Fruit fly (Drosophila melanogaster) whole organism, pupa: ENCODE measurements around the gene Gyc89Da.

Source experiments
- CG10348 ChIP-seq: fragments of 200-800 bp; sonication (Bioruptor generic); IDR thresholded peaks from 2 replicates; pipeline ENCODE4 v1.3.6; 2022; ENCODE audit warnings: missing biosample characterization, missing genetic modification characterization
- CG12605 ChIP-seq: fragments of 200-800 bp; sonication (Bioruptor generic); IDR thresholded peaks from 2 replicates; pipeline ENCODE4 v1.3.6; 2022; ENCODE audit warnings: missing biosample characterization, missing genetic modification characterization
- CG13204 ChIP-seq: fragments of 200-800 bp; sonication (Bioruptor generic); optimal IDR thresholded peaks from 2 replicates; lab custom pipeline; 2018; ENCODE audit warnings: missing biosample characterization, mild to moderate bottlenecking, missing genetic modification characterization, moderate library complexity
- CG14655 ChIP-seq: fragments of 200-800 bp; sonication (Bioruptor generic); optimal IDR thresholded peaks from 3 replicates; lab custom pipeline; 2017; ENCODE audit warnings: mild to moderate bottlenecking, missing biosample characterization, missing genetic modification reagents, missing genetic modification characterization
- CG15710 ChIP-seq: fragments of 200-800 bp; sonication (Bioruptor generic); optimal IDR thresholded peaks from 2 replicates; lab custom pipeline; 2018; ENCODE audit warnings: missing biosample characterization, mild to moderate bottlenecking, missing genetic modification characterization, moderate library complexity
- CG17806 ChIP-seq: fragments of 200-800 bp; sonication (Bioruptor generic); optimal IDR thresholded peaks from 2 replicates; lab custom pipeline; 2018; ENCODE audit warnings: missing biosample characterization, mild to moderate bottlenecking, missing genetic modification characterization, moderate library complexity
- CG32121 ChIP-seq: fragments of 200-800 bp; sonication (Bioruptor generic); IDR thresholded peaks from 2 replicates; pipeline ENCODE4 v1.3.6; 2022; ENCODE audit warnings: missing biosample characterization, missing genetic modification characterization
- CG34367 ChIP-seq: fragments of 200-800 bp; sonication (Bioruptor generic); optimal IDR thresholded peaks from 2 replicates; lab custom pipeline; 2018; ENCODE audit warnings: missing biosample characterization, mild to moderate bottlenecking, missing genetic modification characterization
- CG4496 ChIP-seq: fragments of 200-800 bp; sonication (Bioruptor generic); IDR thresholded peaks from 3 replicates; pipeline ENCODE4 v1.3.6; 2022; ENCODE audit warnings: missing biosample characterization, missing genetic modification characterization
- CG8301 ChIP-seq: fragments of 200-800 bp; sonication (Bioruptor generic); optimal IDR thresholded peaks from 2 replicates; lab custom pipeline; 2018; ENCODE audit warnings: missing biosample characterization, mild to moderate bottlenecking, missing genetic modification characterization
- D1 ChIP-seq: fragments of 200-800 bp; sonication (Bioruptor generic); optimal IDR thresholded peaks from 2 replicates; lab custom pipeline; 2018; ENCODE audit warnings: missing biosample characterization, mild to moderate bottlenecking, missing genetic modification characterization, moderate library complexity
- EcR ChIP-seq: fragments of 200-800 bp; sonication (Bioruptor generic); optimal IDR thresholded peaks from 3 replicates; lab custom pipeline; 2019; ENCODE audit warnings: missing biosample characterization, missing genetic modification characterization, mild to moderate bottlenecking, moderate library complexity, missing genetic modification reagents
- Ets98B ChIP-seq: fragments of 200-800 bp; sonication (Bioruptor generic); IDR thresholded peaks from 2 replicates; pipeline ENCODE4 v1.3.6; 2022; ENCODE audit warnings: missing biosample characterization, missing genetic modification characterization
- fd96Ca ChIP-seq: fragments of 200-800 bp; sonication (Bioruptor generic); IDR thresholded peaks from 3 replicates; pipeline ENCODE4 v1.3.6; 2022; ENCODE audit warnings: missing biosample characterization, missing genetic modification characterization

DNA sequence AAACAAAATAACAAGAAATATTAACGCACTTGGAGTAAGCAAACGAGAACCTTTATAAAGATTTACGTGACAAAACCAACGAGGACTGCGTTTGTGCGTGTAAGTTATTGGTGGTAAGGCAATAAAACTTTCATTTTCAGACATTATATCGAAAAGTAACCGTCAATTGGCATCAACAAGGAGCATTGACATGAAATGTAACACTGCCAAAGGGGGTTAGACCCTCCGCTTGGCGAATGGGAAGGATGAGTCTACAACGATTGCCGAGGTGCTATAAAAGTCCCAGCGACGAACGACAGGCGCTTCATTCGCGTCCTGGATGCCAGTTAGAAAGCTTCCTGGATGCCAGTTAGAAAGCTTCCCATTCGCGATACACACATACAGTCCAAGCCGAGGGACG, at the start of gene Gyc89Da:
- TF ChIP-seq CG4496 (GFP tag; lab: Robert Waterston, UW) (no peak), EcR (GFP tag; lab: Kevin White, UChicago) (no peak), CG12605 (GFP tag; lab: Robert Waterston, UW) (no peak), CG32121 (GFP tag; lab: Robert Waterston, UW) (no peak), CG17806 (tag; lab: Kevin White, UChicago) (no peak), CG13204 (GFP tag; lab: Kevin White, UChicago) (no peak), Ets98B (GFP tag; lab: Robert Waterston, UW) (no peak), CG15710 (tag; lab: Kevin White, UChicago) (no peak), D1 (no peak), CG34367 (tag; lab: Kevin White, UChicago) (no peak), CG10348 (GFP tag; lab: Robert Waterston, UW) (no peak), CG8301 (tag; lab: Kevin White, UChicago) (no peak), CG14655 (no peak), fd96Ca (GFP tag; lab: Robert Waterston, UW) (no peak)
